Fruit fly (Drosophila melanogaster) whole organism, embryonic: ENCODE data around the gene scyl.

Experiments
- Adf1 ChIP-seq: fragments of 200-800 bp; sonication (Bioruptor generic); IDR thresholded peaks from 2 replicates; pipeline ENCODE4 v1.3.6; 2022; ENCODE audit warnings: missing biosample characterization, missing genetic modification characterization
- Aef1 ChIP-seq: fragments of 200-800 bp; sonication (Bioruptor generic); IDR thresholded peaks from 3 replicates; pipeline ENCODE4 v1.3.6; 2022; ENCODE audit warnings: missing biosample characterization, missing genetic modification characterization
- C15 ChIP-seq: fragments of 200-800 bp; sonication (Bioruptor generic); IDR thresholded peaks from 3 replicates; pipeline ENCODE4 v1.3.6; 2022; ENCODE audit warnings: missing biosample characterization, missing genetic modification characterization
- CG10979 ChIP-seq: fragments of 200-800 bp; sonication (Bioruptor generic); optimal IDR thresholded peaks from 2 replicates; lab custom pipeline; 2018; ENCODE audit warnings: missing biosample characterization, mild to moderate bottlenecking, missing genetic modification characterization, moderate library complexity
- CG11085 ChIP-seq: fragments of 200-800 bp; sonication (Bioruptor generic); IDR thresholded peaks from 2 replicates; pipeline ENCODE4 v1.3.6; 2022; ENCODE audit warnings: missing biosample characterization, missing genetic modification characterization
- CG11560 ChIP-seq: fragments of 200-800 bp; sonication (Bioruptor generic); IDR thresholded peaks from 3 replicates; pipeline ENCODE4 v1.3.6; 2022; ENCODE audit warnings: missing biosample characterization, missing genetic modification characterization
- CG12104 ChIP-seq: fragments of 200-800 bp; sonication (Bioruptor generic); optimal IDR thresholded peaks from 3 replicates; lab custom pipeline; 2016; ENCODE audit warnings: missing biosample characterization, missing genetic modification characterization
- CG12236 ChIP-seq: fragments of 200-800 bp; sonication (Bioruptor generic); optimal IDR thresholded peaks from 2 replicates; lab custom pipeline; 2016; ENCODE audit warnings: missing biosample characterization, missing genetic modification characterization
- CG1233 ChIP-seq: fragments of 200-800 bp; sonication (Bioruptor generic); optimal IDR thresholded peaks from 4 replicates; lab custom pipeline; 2018; ENCODE audit warnings: missing biosample characterization, mild to moderate bottlenecking, missing genetic modification characterization
- CG1602 ChIP-seq: fragments of 200-800 bp; sonication (Bioruptor generic); optimal IDR thresholded peaks from 3 replicates; lab custom pipeline; 2016; ENCODE audit warnings: missing biosample characterization, missing genetic modification characterization
- CG1603 ChIP-seq: fragments of 200-800 bp; sonication (Bioruptor generic); optimal IDR thresholded peaks from 2 replicates; lab custom pipeline; 2019; ENCODE audit warnings: missing biosample characterization, mild to moderate bottlenecking, missing genetic modification characterization, moderate library complexity
- CG16863 ChIP-seq: fragments of 200-800 bp; sonication (Bioruptor generic); optimal IDR thresholded peaks from 3 replicates; lab custom pipeline; 2016; ENCODE audit warnings: missing biosample characterization, missing genetic modification characterization
- CG17359 ChIP-seq: fragments of 200-800 bp; sonication (Bioruptor generic); optimal IDR thresholded peaks from 3 replicates; lab custom pipeline; 2018; ENCODE audit warnings: missing biosample characterization, mild to moderate bottlenecking, missing genetic modification characterization, moderate library complexity
- CG17361 ChIP-seq: fragments of 200-800 bp; sonication (Bioruptor generic); IDR thresholded peaks from 3 replicates; pipeline ENCODE4 v1.3.6; 2022; ENCODE audit warnings: missing biosample characterization, missing genetic modification characterization
- CG18262 ChIP-seq: fragments of 200-800 bp; optimal IDR thresholded peaks from 3 replicates; lab custom pipeline; 2019; ENCODE audit warnings: missing biosample characterization, mild to moderate bottlenecking, missing genetic modification characterization, moderate library complexity
- CG18599 ChIP-seq: fragments of 200-800 bp; sonication (Bioruptor generic); optimal IDR thresholded peaks from 3 replicates; lab custom pipeline; 2017; ENCODE audit warnings: missing biosample characterization, missing genetic modification characterization, mild to moderate bottlenecking, moderate library complexity, missing genetic modification reagents
- CG3726 ChIP-seq: fragments of 200-800 bp; sonication (Bioruptor generic); IDR thresholded peaks from 3 replicates; pipeline ENCODE4, ENCODE4 v1.3.6; 2022; ENCODE audit warnings: missing biosample characterization, missing genetic modification characterization
- CG4820 ChIP-seq: fragments of 200-800 bp; sonication (Bioruptor generic); optimal IDR thresholded peaks from 3 replicates; lab custom pipeline; 2016; ENCODE audit warnings: missing biosample characterization, missing genetic modification characterization
- CG5245 ChIP-seq: fragments of 200-800 bp; sonication (Bioruptor generic); optimal IDR thresholded peaks from 3 replicates; lab custom pipeline; 2016; ENCODE audit warnings: missing biosample characterization, missing genetic modification characterization
- CG6854 ChIP-seq: fragments of 200-800 bp; sonication (Bioruptor generic); optimal IDR thresholded peaks from 3 replicates; lab custom pipeline; 2017; ENCODE audit warnings: missing biosample characterization, mild to moderate bottlenecking, missing genetic modification characterization
- CG7963 ChIP-seq: fragments of 200-800 bp; sonication (Bioruptor generic); IDR thresholded peaks from 3 replicates; pipeline ENCODE4 v1.3.6; 2022; ENCODE audit warnings: missing biosample characterization, missing genetic modification characterization; ENCODE audit not compliant: partially characterized antibody
- Camta ChIP-seq: fragments of 200-800 bp; sonication (Bioruptor generic); optimal IDR thresholded peaks from 2 replicates; lab custom pipeline; 2016; ENCODE audit warnings: missing biosample characterization, missing genetic modification characterization
- Dbx ChIP-seq: fragments of 200-800 bp; sonication (Bioruptor generic); IDR thresholded peaks from 3 replicates; pipeline ENCODE4 v1.3.6; 2022; ENCODE audit warnings: missing biosample characterization, missing genetic modification characterization
- Dll ChIP-seq: fragments of 200-800 bp; sonication (Bioruptor generic); IDR thresholded peaks from 4 replicates; pipeline ENCODE4 v1.3.6; 2022; ENCODE audit warnings: missing biosample characterization, missing genetic modification characterization; ENCODE audit not compliant: partially characterized antibody
- Doc3 ChIP-seq: fragments of 200-800 bp; sonication (Bioruptor generic); IDR thresholded peaks from 3 replicates; pipeline ENCODE4 v1.3.6; 2022; ENCODE audit warnings: missing biosample characterization, missing genetic modification characterization; ENCODE audit not compliant: partially characterized antibody
- Drgx ChIP-seq: fragments of 200-800 bp; sonication (Bioruptor generic); IDR thresholded peaks from 2 replicates; pipeline ENCODE4 v1.3.6; 2022; ENCODE audit warnings: missing biosample characterization, missing genetic modification characterization
- E2f1 ChIP-seq: fragments of 200-800 bp; sonication (Bioruptor generic); IDR thresholded peaks from 2 replicates; pipeline ENCODE4 v1.3.6; 2022; ENCODE audit warnings: missing biosample characterization, missing genetic modification characterization
- HLH4C ChIP-seq: fragments of 200-800 bp; sonication (Bioruptor generic); IDR thresholded peaks from 3 replicates; pipeline ENCODE4 v1.3.6; 2022; ENCODE audit warnings: missing biosample characterization, missing genetic modification characterization; ENCODE audit not compliant: partially characterized antibody
- Hr3 ChIP-seq: fragments of 200-800 bp; sonication (Bioruptor generic); optimal IDR thresholded peaks from 3 replicates; lab custom pipeline; 2016; ENCODE audit warnings: missing biosample characterization, missing genetic modification characterization
- Lhr ChIP-seq: fragments of 200-800 bp; sonication (Bioruptor generic); optimal IDR thresholded peaks from 3 replicates; lab custom pipeline; 2017; ENCODE audit warnings: mild to moderate bottlenecking, missing biosample characterization, missing genetic modification reagents, missing genetic modification characterization
- Meics ChIP-seq: fragments of 200-800 bp; sonication (Bioruptor generic); optimal IDR thresholded peaks from 2 replicates; lab custom pipeline; 2017; ENCODE audit warnings: missing biosample characterization, mild to moderate bottlenecking, missing genetic modification characterization
- NK7.1 ChIP-seq: fragments of 200-800 bp; sonication (Bioruptor generic); optimal IDR thresholded peaks from 3 replicates; lab custom pipeline; 2016; ENCODE audit warnings: missing biosample characterization, missing genetic modification characterization
- Neu2 ChIP-seq: fragments of 200-800 bp; sonication (Bioruptor generic); optimal IDR thresholded peaks from 3 replicates; lab custom pipeline; 2016; ENCODE audit warnings: missing biosample characterization, missing genetic modification characterization, borderline replicate concordance
- Sry-δ ChIP-seq: fragments of 200-800 bp; sonication (Bioruptor generic); optimal IDR thresholded peaks from 2 replicates; lab custom pipeline; 2016; ENCODE audit warnings: missing biosample characterization, missing genetic modification characterization
- aop ChIP-seq: fragments of 200-800 bp; sonication (Bioruptor generic); IDR thresholded peaks from 2 replicates; pipeline ENCODE4 v1.3.6; 2022; ENCODE audit warnings: missing biosample characterization, missing genetic modification characterization
- az2 ChIP-seq: fragments of 200-800 bp; sonication (Bioruptor generic); optimal IDR thresholded peaks from 3 replicates; lab custom pipeline; 2016; ENCODE audit warnings: missing biosample characterization, missing genetic modification characterization
- ci ChIP-seq: fragments of 200-800 bp; sonication (Bioruptor generic); IDR thresholded peaks from 3 replicates; pipeline ENCODE4 v1.3.6; 2022; ENCODE audit warnings: missing biosample characterization, missing genetic modification characterization
- grn ChIP-seq: fragments of 200-800 bp; sonication (Bioruptor generic); optimal IDR thresholded peaks from 3 replicates; lab custom pipeline; 2017; ENCODE audit warnings: missing biosample characterization, missing genetic modification characterization
- mam ChIP-seq: fragments of 200-800 bp; sonication (Bioruptor generic); optimal IDR thresholded peaks from 3 replicates; lab custom pipeline; 2016; ENCODE audit warnings: missing biosample characterization, missing genetic modification characterization
- nmo ChIP-seq: fragments of 200-800 bp; sonication (Bioruptor generic); optimal IDR thresholded peaks from 2 replicates; lab custom pipeline; 2018; ENCODE audit warnings: missing biosample characterization, mild to moderate bottlenecking, missing genetic modification characterization, moderate library complexity
- oc ChIP-seq: fragments of 200-800 bp; sonication (Bioruptor generic); optimal IDR thresholded peaks from 2 replicates; lab custom pipeline; 2018; ENCODE audit warnings: missing biosample characterization, mild to moderate bottlenecking, missing genetic modification characterization, moderate library complexity
- salm ChIP-seq: fragments of 200-800 bp; sonication (Bioruptor generic); optimal IDR thresholded peaks from 2 replicates; lab custom pipeline; 2018; ENCODE audit warnings: missing biosample characterization, mild to moderate bottlenecking, missing genetic modification characterization
- scrt ChIP-seq: fragments of 200-800 bp; sonication (Bioruptor generic); optimal IDR thresholded peaks from 2 replicates; lab custom pipeline; 2018; ENCODE audit warnings: missing biosample characterization, mild to moderate bottlenecking, missing genetic modification characterization, moderate library complexity
- sens ChIP-seq: fragments of 200-800 bp; sonication (Bioruptor generic); peaks from one replicate; lab custom pipeline; 2016; ENCODE audit warnings: missing biosample characterization, missing genetic modification characterization
- seq ChIP-seq: fragments of 200-800 bp; sonication (Bioruptor generic); IDR thresholded peaks from 2 replicates; pipeline ENCODE4 v1.3.6; 2022; ENCODE audit warnings: missing biosample characterization, missing genetic modification characterization
- stc ChIP-seq: fragments of 200-800 bp; sonication (Bioruptor generic); IDR thresholded peaks from 2 replicates; pipeline ENCODE4 v1.3.6; 2022; ENCODE audit warnings: missing biosample characterization, missing genetic modification characterization
- tup ChIP-seq: fragments of 200-800 bp; sonication (Bioruptor generic); optimal IDR thresholded peaks from 2 replicates; lab custom pipeline; 2016; ENCODE audit warnings: missing biosample characterization, mild to moderate bottlenecking, missing genetic modification characterization, moderate library complexity
- usp ChIP-seq: fragments of >200 bp; optimal IDR thresholded peaks from 2 replicates; lab custom pipeline; 2017; ENCODE audit warnings: missing biosample characterization, missing genetic modification characterization
- vfl ChIP-seq: fragments of 200-800 bp; sonication (Bioruptor generic); optimal IDR thresholded peaks from 2 replicates; lab custom pipeline; 2016; ENCODE audit warnings: missing biosample characterization, missing genetic modification characterization
- wdn ChIP-seq: fragments of 200-800 bp; sonication (Bioruptor generic); IDR thresholded peaks from 2 replicates; pipeline ENCODE4 v1.3.6; 2022; ENCODE audit warnings: missing biosample characterization, missing genetic modification characterization
- yki ChIP-seq: fragments of >200 bp; optimal IDR thresholded peaks from 3 replicates; lab custom pipeline; 2018

scyl gene

dm6 chr3L:11261456-11262082 lies 9.5 kb downstream of the scyl start (continued):
- TF ChIP-seq Meics (GFP tag; lab: Kevin White, UChicago) (peak; percentile 73), Sry-δ (GFP tag; lab: Kevin White, UChicago) (no peak), vfl (GFP tag; lab: Kevin White, UChicago) (no peak), CG1233 (GFP tag; lab: Kevin White, UChicago) (peak; percentile 81), NK7.1 (GFP tag; lab: Kevin White, UChicago) (no peak), tup (GFP tag; lab: Kevin White, UChicago) (no peak), C15 (GFP tag; lab: Robert Waterston, UW) (peak; percentile 34; the same call in 1 of the 3 replicates), CG10979 (tag; lab: Kevin White, UChicago) (peak; percentile 94), wdn (GFP tag; lab: Robert Waterston, UW) (peak; percentile 41; the same call in 1 of the 2 replicates), CG11560 (tag; lab: Robert Waterston, UW) (peak; percentile 14; the same call in 1 of the 3 replicates), E2f1 (GFP tag; lab: Robert Waterston, UW) (peak; percentile 88), yki (lab: Kevin White, UChicago) (no peak), CG7963 (GFP tag; lab: Robert Waterston, UW) (no peak), Dbx (GFP tag; lab: Robert Waterston, UW) (peak; percentile 49; the same call in 2 of the 3 replicates), CG17361 (peak; percentile 94), seq (peak; percentile 85), CG1602 (peak; percentile 71), Camta (no peak), CG11085 (GFP tag; lab: Robert Waterston, UW) (peak; percentile 70), mam (GFP tag; lab: Kevin White, UChicago) (no peak), CG3726 (GFP tag; lab: Robert Waterston, UW) (peak; percentile 87; the same call in 2 of the 3 replicates), Adf1 (GFP tag; lab: Robert Waterston, UW) (no peak; the same call in 1 of the 2 replicates), CG12104 (GFP tag; lab: Kevin White, UChicago) (peak; percentile 85), az2 (GFP tag; lab: Kevin White, UChicago) (peak; percentile 73), CG12236 (GFP tag; lab: Kevin White, UChicago) (no peak), CG4820 (peak; percentile 74), Doc3 (no peak), Neu2 (GFP tag; lab: Kevin White, UChicago) (no peak), scrt (peak; percentile 48), sens (GFP tag; lab: Kevin White, UChicago) (peak; percentile 89), usp (no peak), Aef1 (peak; percentile 46; the same call in 1 of the 3 replicates), CG6854 (GFP tag; lab: Kevin White, UChicago) (peak; percentile 53), ci (GFP tag; lab: Robert Waterston, UW) (peak; percentile 63; the same call in 1 of the 3 replicates), salm (peak; percentile 84), CG17359 (peak; percentile 84), aop (GFP tag; lab: Robert Waterston, UW) (no peak), CG5245 (GFP tag; lab: Kevin White, UChicago) (peak; percentile 19), grn (GFP tag; lab: Kevin White, UChicago) (no peak), stc (peak; percentile 94), CG1603 (tag; lab: Kevin White, UChicago) (peak; percentile 5), nmo (GFP tag; lab: Kevin White, UChicago) (peak; percentile 97), oc (peak; percentile 85), Hr3 (GFP tag; lab: Kevin White, UChicago) (peak; percentile 74), CG18599 (GFP tag; lab: Kevin White, UChicago) (peak; percentile 85), Dll (no peak), HLH4C (no peak), CG16863 (no peak), Lhr (GFP tag; lab: Kevin White, UChicago) (peak; percentile 54), Drgx (GFP tag; lab: Robert Waterston, UW) (peak; percentile 84), CG18262 (peak; percentile 91)
